Fruit fly (Drosophila melanogaster): ENCODE data around the gene NUCB1.

dm6 chr3L:17808597-17809213, 6.6 kb upstream of the NUCB1 start, which contains the start of gene CG32191:
- no peak for TF ChIP-seq hb (GFP tag; IDR thresholded peaks at IDR 0.05; ENCODE audit: partially characterized antibody)
- TF ChIP-seq CG3726 (GFP tag; IDR thresholded peaks at IDR 0.05), result no peak
- no peak for TF ChIP-seq HmgD (GFP tag; optimal IDR thresholded peaks at IDR 0.05)
- TF ChIP-seq Sry-δ (GFP tag; optimal IDR thresholded peaks at IDR 0.05), result no peak
- TF ChIP-seq CG5245 (GFP tag; optimal IDR thresholded peaks at IDR 0.05), result no peak
- 0 out of 3 replicates have a peak, but pooled peaks have one; percentile 33 for TF ChIP-seq CG6175 (GFP tag; IDR thresholded peaks at IDR 0.05)
- TF ChIP-seq CG2120 (GFP tag; optimal IDR thresholded peaks at IDR 0.05), result no peak
- TF ChIP-seq CG2712 (tag; optimal IDR thresholded peaks at IDR 0.05), result no peak

All from whole organism, embryonic.